Fruit fly (Drosophila melanogaster) Kc167 (cell line): Measurements from ENCODE around the gene CG5342.

ENCODE experiments used
- Myc ChIP-seq: fragments of >200 bp; optimal IDR thresholded peaks from 2 replicates; lab custom pipeline; 2017; ENCODE audit warnings: missing external identifiers
- Sin3A ChIP-seq: fragments of >200 bp; optimal IDR thresholded peaks from 2 replicates; lab custom pipeline; 2018; ENCODE audit warnings: missing external identifiers
- h ChIP-seq: fragments of >200 bp; optimal IDR thresholded peaks from 3 replicates; lab custom pipeline; 2018; ENCODE audit warnings: missing external identifiers
- insv ChIP-seq: fragments of >200 bp; optimal IDR thresholded peaks from 3 replicates; lab custom pipeline; 2018; ENCODE audit warnings: missing external identifiers
- psq ChIP-seq: fragments of >200 bp; optimal IDR thresholded peaks from 2 replicates; lab custom pipeline; 2017; ENCODE audit warnings: missing external identifiers
- ttk ChIP-seq: sonication (Bioruptor generic); optimal IDR thresholded peaks from 2 replicates; lab custom pipeline; 2017; ENCODE audit warnings: missing external identifiers

Gene CG5342

dm6 chr3R:11566769-11567570 lies 11.7 kb upstream of the CG5342 start, which contains the start of the genes fabp and sea:
Gene fabp, minus strand, starts transcription at chr3R:11567054.
Gene sea, minus strand, starts transcription at chr3R:11567054.
- TF ChIP-seq h (no peak), Sin3A (no peak), insv (no peak), ttk (no peak), psq (no peak), Myc (lab: Kevin White, UChicago) (no peak)

- TF ChIP-seq ttk = no peak
- TF ChIP-seq h = no peak
- TF ChIP-seq Sin3A = no peak
- no peak for TF ChIP-seq psq
- TF ChIP-seq insv = no peak
- TF ChIP-seq Myc (lab: Kevin White, UChicago) = no peak
Observed at dm6 chr3R:11568873-11569450, 9.7 kb upstream of the CG5342 start, which contains the start of gene Mrp4. Gene Mrp4, plus strand, starts transcription at chr3R:11569250.

- TF ChIP-seq Sin3A (no peak), psq (no peak), Myc (lab: Kevin White, UChicago) (no peak), ttk (no peak), h (no peak), insv (no peak)
Observed at dm6 chr3R:11569993-11570392, 8.6 kb upstream of the CG5342 start.

dm6 chr3R:11571408-11571807 lies 7.2 kb upstream of the CG5342 start:
- TF ChIP-seq ttk (no peak), Sin3A (no peak), insv (no peak), Myc (lab: Kevin White, UChicago) (no peak), psq (no peak), h (no peak)

- TF ChIP-seq psq (no peak), Sin3A (no peak), Myc (lab: Kevin White, UChicago) (no peak)
Observed at dm6 chr3R:11581340-11582252, 3.0 kb downstream of the CG5342 start, which contains the start of gene wkd. Gene wkd, plus strand, starts transcription at chr3R:11581576.

DNA sequence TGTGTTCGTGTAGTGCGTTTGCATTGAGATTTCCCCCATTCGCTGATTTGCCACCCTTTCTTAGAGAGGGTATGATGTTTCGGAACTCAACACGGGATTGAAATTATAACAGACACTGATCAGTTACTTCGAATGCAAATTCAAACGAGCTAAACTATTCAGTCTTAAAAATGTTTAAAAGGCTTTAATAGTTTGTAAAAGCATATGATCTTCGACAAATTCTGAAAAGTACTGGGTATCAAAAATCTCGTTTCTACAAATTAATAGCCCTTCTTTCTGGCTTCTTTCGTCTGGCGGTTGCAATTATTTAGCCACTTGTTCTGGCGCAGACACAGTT lies 3.6 kb downstream of the CG5342 start:
- TF ChIP-seq psq (no peak), h (no peak), Sin3A (no peak), Myc (lab: Kevin White, UChicago) (no peak), insv (no peak), ttk (no peak)

DNA sequence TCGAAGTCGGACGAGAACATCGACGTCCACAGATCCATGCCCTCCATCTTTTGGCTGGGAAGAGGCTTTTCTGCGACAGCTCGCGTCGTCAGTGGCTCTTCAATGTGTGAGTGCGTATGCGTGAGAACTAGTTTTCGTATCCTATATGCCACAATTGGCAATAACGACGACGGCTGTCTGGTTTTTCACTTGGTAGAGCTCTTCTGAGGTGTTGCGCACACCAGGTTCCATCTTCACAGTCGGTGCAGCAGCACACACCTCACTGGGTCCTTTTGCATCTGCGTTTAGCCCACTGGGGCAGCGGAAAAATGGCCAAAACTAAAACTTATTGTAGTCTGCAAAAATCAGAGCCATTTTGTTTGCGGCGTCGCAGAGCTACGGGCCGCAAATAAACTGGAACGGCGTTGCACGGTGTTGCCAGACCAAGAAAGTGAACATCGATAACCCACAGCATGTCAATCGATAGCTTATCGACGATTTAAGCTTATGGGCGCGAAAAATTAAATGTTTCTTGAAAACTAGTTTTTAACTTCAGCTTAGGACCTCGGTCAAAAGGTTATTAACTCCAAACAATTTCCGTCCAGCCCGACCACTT lies 11.2 kb downstream of the CG5342 start, which contains the start of gene CG6791:
Gene CG6791, minus strand, starts transcription at position 383 of the 595 bp plus-strand sequence.
- TF ChIP-seq ttk = no peak
- no peak for TF ChIP-seq psq
- no peak for TF ChIP-seq h
- no peak for TF ChIP-seq Sin3A
- TF ChIP-seq Myc (lab: Kevin White, UChicago) = no peak

DNA sequence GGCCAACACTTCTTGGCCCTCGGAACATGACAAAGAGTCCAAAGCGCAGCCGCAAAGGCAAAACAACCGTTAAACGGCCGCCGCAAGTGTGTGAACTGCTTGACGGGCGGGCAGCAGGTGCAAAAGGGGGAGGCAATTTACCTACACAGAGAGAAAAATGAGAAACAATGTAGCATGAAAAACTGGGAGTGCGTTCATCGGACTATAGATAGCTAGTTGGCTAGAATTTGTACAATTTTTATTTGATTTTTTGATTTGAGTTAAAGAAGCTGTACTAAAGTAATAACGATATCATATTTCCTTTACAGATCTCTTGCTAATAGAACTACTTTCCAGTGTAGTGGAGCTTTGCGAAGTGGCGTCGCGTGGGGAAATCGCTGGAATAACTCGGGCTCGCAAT lies 16.9 kb downstream of the CG5342 start:
- TF ChIP-seq psq (no peak), ttk (no peak), Sin3A (no peak), h (no peak), Myc (lab: Kevin White, UChicago) (no peak), insv (no peak)

dm6 chr3R:11603136-11603535 lies 24.5 kb downstream of the CG5342 start:
- no peak for TF ChIP-seq psq
- TF ChIP-seq Myc (lab: Kevin White, UChicago) = no peak
- no peak for TF ChIP-seq Sin3A
- no peak for TF ChIP-seq insv
- no peak for TF ChIP-seq h
- no peak for TF ChIP-seq ttk

dm6 chr3R:11604654-11605436 lies 26.2 kb downstream of the CG5342 start:
- TF ChIP-seq insv (no peak), ttk (no peak), h (no peak), Sin3A (no peak), Myc (lab: Kevin White, UChicago) (no peak), psq (no peak)

dm6 chr3R:11606679-11607078 lies 28.1 kb downstream of the CG5342 start:
- TF ChIP-seq Sin3A = no peak
- TF ChIP-seq insv = no peak
- TF ChIP-seq ttk = no peak
- no peak for TF ChIP-seq Myc (lab: Kevin White, UChicago)
- no peak for TF ChIP-seq h
- no peak for TF ChIP-seq psq

DNA sequence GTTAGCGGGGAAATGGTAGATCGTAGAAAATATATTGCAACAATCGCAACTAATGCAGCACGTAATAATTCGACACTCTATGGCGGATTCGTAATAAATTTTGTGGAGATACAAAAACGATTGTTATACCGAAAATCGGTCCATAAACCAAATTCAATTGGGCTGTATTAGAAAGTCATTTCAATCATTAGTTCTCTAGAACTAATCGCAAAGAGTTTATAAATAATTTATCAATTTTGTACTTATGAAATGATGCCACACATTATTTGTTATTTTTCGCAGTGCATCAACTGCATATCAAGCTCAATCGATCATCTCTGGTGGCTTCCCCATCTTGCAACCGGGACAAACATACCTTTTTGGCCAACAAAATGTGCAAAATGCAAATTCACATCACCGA lies 33.8 kb downstream of the CG5342 start:
- TF ChIP-seq Myc (lab: Kevin White, UChicago) (no peak), ttk (no peak), Sin3A (no peak), psq (no peak), insv (no peak), h (no peak)
